Fruit fly (Drosophila melanogaster): ENCODE measurements around the gene CG31524.

CG31524 gene

DNA sequence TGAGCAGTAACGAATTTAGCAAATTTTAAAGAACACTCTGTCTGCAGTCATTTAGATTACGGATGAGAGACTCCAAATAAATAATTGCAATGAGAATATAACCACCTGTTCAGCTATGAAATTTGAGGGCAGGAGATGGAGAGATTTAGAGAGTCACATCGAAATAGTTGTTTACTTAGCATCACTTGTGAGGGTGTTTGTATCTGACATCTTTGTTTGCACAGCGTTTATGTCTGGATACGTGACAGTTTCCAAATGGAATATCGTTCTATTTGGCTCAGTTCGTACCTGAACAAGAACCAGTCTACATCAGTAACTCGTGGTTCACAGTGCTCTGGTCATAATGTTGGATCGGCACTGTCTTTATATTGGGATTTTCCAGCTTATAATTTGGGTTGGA lies 24.4 kb downstream of the CG31524 start, which contains the start of gene PH4alphaSG2 (continued):
- TF ChIP-seq CG4707 (GFP tag; optimal IDR thresholded peaks at IDR 0.05): peak; percentile 8
- no peak for TF ChIP-seq rib (GFP tag; IDR thresholded peaks at IDR 0.05)
- no peak for TF ChIP-seq dpn (GFP tag; optimal IDR thresholded peaks at IDR 0.05)
- peak; percentile 48 for TF ChIP-seq CG6813 (GFP tag; optimal IDR thresholded peaks at IDR 0.05)
- TF ChIP-seq Xrp1 (GFP tag; IDR thresholded peaks at IDR 0.05): 0 out of 2 replicates have a peak, but pooled peaks have one; percentile 25
- no peak for TF ChIP-seq CG17829 (tag; optimal IDR thresholded peaks at IDR 0.05)
- peak; percentile 5 for TF ChIP-seq fd64A (GFP tag; optimal IDR thresholded peaks at IDR 0.05)
- no peak for TF ChIP-seq CG11085 (GFP tag; IDR thresholded peaks at IDR 0.05)
- peak; percentile 61 for TF ChIP-seq CG2120 (GFP tag; optimal IDR thresholded peaks at IDR 0.05)
- TF ChIP-seq CG12071 (GFP tag; optimal IDR thresholded peaks at IDR 0.05): no peak
- peak; percentile 29 for TF ChIP-seq CG15514 (GFP tag; optimal IDR thresholded peaks at IDR 0.05)
- TF ChIP-seq CG14441 (GFP tag; IDR thresholded peaks at IDR 0.05): no peak
- TF ChIP-seq fd3F (GFP tag; optimal IDR thresholded peaks at IDR 0.05): no peak
- no peak for TF ChIP-seq vfl (GFP tag; optimal IDR thresholded peaks at IDR 0.05)
- peak; percentile 71 for TF ChIP-seq CG18599 (GFP tag; optimal IDR thresholded peaks at IDR 0.05)
- TF ChIP-seq B-H2 (GFP tag; optimal IDR thresholded peaks at IDR 0.05): peak; percentile 19
- peak; percentile 20 for TF ChIP-seq CG18619 (GFP tag; optimal IDR thresholded peaks at IDR 0.05)
- no peak for TF ChIP-seq CG2129 (GFP tag; IDR thresholded peaks at IDR 0.05; ENCODE audit: partially characterized antibody)

DNA sequence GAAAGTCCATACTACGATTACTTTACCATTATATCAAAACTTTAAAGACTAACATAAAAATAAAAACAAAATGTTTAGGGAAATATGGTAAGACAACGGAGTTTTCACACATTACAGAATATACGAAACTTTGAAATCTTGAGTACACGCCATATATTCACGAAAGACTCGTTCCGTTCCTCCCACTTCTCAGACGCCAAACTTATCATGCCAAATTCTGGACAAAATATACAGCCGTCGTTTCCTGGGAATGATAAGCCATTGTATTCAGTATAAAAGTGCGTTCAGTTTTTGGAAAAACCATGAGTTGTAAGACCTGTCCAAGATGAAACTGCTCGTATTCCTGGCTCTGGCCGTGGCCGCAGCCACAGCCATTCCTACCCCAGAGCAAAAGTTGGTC lies 25.5 kb downstream of the CG31524 start, which contains the start of gene Jon99Fi:
Gene Jon99Fi, plus strand, starts transcription at position 301 of the 400 bp plus-strand sequence.
- TF ChIP-seq lilli (GFP tag; optimal IDR thresholded peaks at IDR 0.05): peak; percentile 4
- TF ChIP-seq CG13123 (GFP tag; optimal IDR thresholded peaks at IDR 0.05): no peak

DNA sequence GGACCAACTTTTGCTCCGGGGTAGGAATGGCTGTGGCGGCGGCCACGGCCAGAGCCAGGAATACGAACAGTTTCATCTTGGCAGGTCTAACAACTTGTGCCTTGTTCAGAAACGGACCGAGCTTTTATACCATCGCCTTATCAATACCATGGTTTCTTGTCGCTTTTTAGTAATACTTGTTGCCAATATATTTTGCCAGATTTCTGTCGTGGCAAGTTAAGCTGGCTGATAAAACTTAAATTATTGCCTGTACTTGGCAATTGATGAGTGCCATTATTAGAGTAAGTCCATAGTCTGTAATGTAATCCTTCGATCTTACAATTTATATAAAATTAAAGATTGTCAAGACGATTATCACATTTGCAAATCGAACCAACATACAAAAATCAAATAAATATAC lies 26.3 kb downstream of the CG31524 start, which contains the start of gene Jon99Fii:
Gene Jon99Fii, minus strand, starts transcription at position 101 of the 400 bp plus-strand sequence.
- TF ChIP-seq CG10366 (GFP tag; IDR thresholded peaks at IDR 0.05): no peak
- TF ChIP-seq Fer1 (GFP tag; optimal IDR thresholded peaks at IDR 0.05): no peak

DNA sequence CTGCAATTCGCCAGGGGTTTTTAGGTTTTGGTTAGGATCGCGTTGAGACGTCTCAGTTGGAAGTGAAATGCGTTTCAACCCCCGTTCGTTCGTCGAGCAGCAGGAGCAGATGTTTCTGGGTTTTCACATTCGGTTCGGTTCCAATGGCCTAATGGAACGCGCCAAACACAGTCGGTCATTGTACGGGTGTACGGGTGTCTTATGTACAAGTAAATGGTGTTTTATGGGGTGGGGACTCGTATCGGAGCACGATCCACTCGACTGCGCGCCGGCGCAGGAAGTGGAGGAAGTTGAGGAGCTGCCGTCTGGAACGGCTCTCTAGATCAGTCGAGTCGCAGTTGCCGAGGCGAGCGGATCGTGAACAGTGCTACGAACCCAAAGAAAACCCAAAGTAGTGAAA lies 37.8 kb downstream of the CG31524 start, which contains the start of gene spdo:
Gene spdo, plus strand, starts transcription at position 318 of the 400 bp plus-strand sequence.
- TF ChIP-seq Opbp (GFP tag; IDR thresholded peaks at IDR 0.05; ENCODE audit: partially characterized antibody) (0 out of 3 replicates have a peak, but pooled peaks have one; percentile 9), nerfin-1 (tag; optimal IDR thresholded peaks at IDR 0.05) (peak; percentile 65), Med (GFP tag) (peak; percentile 34), pros (GFP tag; optimal IDR thresholded peaks at IDR 0.05) (peak; percentile 99), z (GFP tag; IDR thresholded peaks at IDR 0.05) (no peak), ac (GFP tag; optimal IDR thresholded peaks at IDR 0.05) (peak; percentile 81), NFAT (GFP tag; IDR thresholded peaks at IDR 0.05) (no peak), cad (GFP tag; optimal IDR thresholded peaks at IDR 0.05) (no peak), Max (GFP tag; optimal IDR thresholded peaks at IDR 0.05) (no peak), Eip74EF (GFP tag; optimal IDR thresholded peaks at IDR 0.05) (no peak), CG5180 (GFP tag; optimal IDR thresholded peaks at IDR 0.05) (peak; percentile 75), CG12942 (GFP tag; optimal IDR thresholded peaks at IDR 0.05) (no peak), B-H2 (GFP tag; optimal IDR thresholded peaks at IDR 0.05) (no peak), CG15479 (GFP tag; optimal IDR thresholded peaks at IDR 0.05) (no peak), CG2120 (GFP tag; optimal IDR thresholded peaks at IDR 0.05) (no peak), lov (optimal IDR thresholded peaks at IDR 0.05) (no peak), lov (GFP tag; IDR thresholded peaks at IDR 0.05) (no peak), dmrt99B (tag; optimal IDR thresholded peaks at IDR 0.05) (no peak), MTF-1 (GFP tag; optimal IDR thresholded peaks at IDR 0.05; ENCODE audit: borderline replicate concordance) (no peak), ewg (GFP tag; optimal IDR thresholded peaks at IDR 0.05) (peak; percentile 15), twi (tag; optimal IDR thresholded peaks at IDR 0.05) (peak; percentile 11), trem (tag; optimal IDR thresholded peaks at IDR 0.05) (no peak), HLHmδ (GFP tag; optimal IDR thresholded peaks at IDR 0.05) (peak; percentile 61), ash1 (GFP tag; optimal IDR thresholded peaks at IDR 0.05) (no peak), gsb-n (tag; optimal IDR thresholded peaks at IDR 0.05) (peak; percentile 70)

All from whole organism, embryonic.